Fruit fly (Drosophila melanogaster): ENCODE measurements around the gene CG6839.

- no peak for TF ChIP-seq pan (optimal IDR thresholded peaks at IDR 0.05)
- no peak for TF ChIP-seq usp (GFP tag; optimal IDR thresholded peaks at IDR 0.05)
- TF ChIP-seq Dll (optimal IDR thresholded peaks at IDR 0.05) = no peak
Measured at dm6 chr3L:18901411-18901810, 16.0 kb upstream of the CG6839 start, which contains the start of the genes arx and CG6843.
